Fruit fly (Drosophila melanogaster): Measurements from ENCODE around the gene CG9175.

CG9175 gene

DNA sequence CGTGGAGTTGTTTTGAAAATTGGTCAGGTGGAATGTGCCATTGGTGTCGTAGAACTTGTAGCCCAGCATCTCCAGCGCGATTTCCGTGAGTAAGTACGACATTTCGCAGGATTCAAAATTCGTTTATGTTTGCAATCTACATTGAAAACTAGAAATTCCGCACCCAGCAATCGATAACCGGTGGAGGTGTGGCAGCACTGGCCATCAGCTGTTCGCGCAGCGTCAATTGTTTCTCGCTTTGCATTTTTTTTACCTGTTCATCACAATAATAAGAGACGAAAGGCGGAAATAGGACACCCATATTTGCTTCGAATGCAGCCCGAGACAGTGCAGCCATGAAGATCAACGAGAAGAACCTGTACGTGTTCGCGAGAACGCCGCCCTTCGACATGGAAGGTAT is 50.2 kb downstream of the CG9175 start, which contains the start of the genes CG34179 and slmo (continued):
- TF ChIP-seq Hsf (GFP tag; optimal IDR thresholded peaks at IDR 0.05) (no peak), CG17802 (tag; optimal IDR thresholded peaks at IDR 0.05) (no peak), CG14014 (GFP tag; IDR thresholded peaks at IDR 0.05) (no peak), usp (GFP tag; optimal IDR thresholded peaks at IDR 0.05) (no peak), ara (GFP tag; IDR thresholded peaks at IDR 0.05) (no peak), gfzf (GFP tag; optimal IDR thresholded peaks at IDR 0.05) (no peak), B-H1 (GFP tag; IDR thresholded peaks at IDR 0.05) (no peak), onecut (GFP tag; IDR thresholded peaks at IDR 0.05) (peak; percentile 48; the same call in 1 of the 2 replicates), ab (GFP tag; optimal IDR thresholded peaks at IDR 0.05) (no peak), D (optimal IDR thresholded peaks at IDR 0.05) (no peak), D (GFP tag; optimal IDR thresholded peaks at IDR 0.05) (no peak), Asciz (GFP tag; optimal IDR thresholded peaks at IDR 0.05) (no peak), Med (GFP tag) (no peak), esg (GFP tag; conservative IDR thresholded peaks at IDR 0.05) (no peak), Fer2 (tag; optimal IDR thresholded peaks at IDR 0.05) (no peak), PHDP (tag; optimal IDR thresholded peaks at IDR 0.05) (no peak), Kr (GFP tag; optimal IDR thresholded peaks at IDR 0.05) (no peak), CG9609 (GFP tag; optimal IDR thresholded peaks at IDR 0.05) (no peak), CG9876 (GFP tag; optimal IDR thresholded peaks at IDR 0.05) (no peak), Bteb2 (GFP tag; optimal IDR thresholded peaks at IDR 0.05) (no peak), Nf-YA (GFP tag; IDR thresholded peaks at IDR 0.05) (no peak), Myb (GFP tag; optimal IDR thresholded peaks at IDR 0.05) (no peak), twi (tag; optimal IDR thresholded peaks at IDR 0.05) (no peak), gcm (GFP tag; optimal IDR thresholded peaks at IDR 0.05) (no peak), bbx (GFP tag; IDR thresholded peaks at IDR 0.05; ENCODE audit: partially characterized antibody) (peak; percentile 40; the same call in 1 of the 2 replicates), CG8290 (GFP tag; optimal IDR thresholded peaks at IDR 0.05) (no peak), CG8290 (tag; optimal IDR thresholded peaks at IDR 0.05) (no peak), gsb-n (tag; optimal IDR thresholded peaks at IDR 0.05) (no peak), CG42726 (GFP tag; IDR thresholded peaks at IDR 0.05; ENCODE audit: partially characterized antibody) (no peak), corto (GFP tag; optimal IDR thresholded peaks at IDR 0.05) (no peak), inv (GFP tag; IDR thresholded peaks at IDR 0.05; ENCODE audit: partially characterized antibody) (no peak), CG11085 (GFP tag; IDR thresholded peaks at IDR 0.05) (no peak), ro (GFP tag; IDR thresholded peaks at IDR 0.05) (no peak), Abd-B (GFP tag; optimal IDR thresholded peaks at IDR 0.05) (no peak), row (GFP tag; IDR thresholded peaks at IDR 0.05) (no peak), CG6254 (GFP tag; optimal IDR thresholded peaks at IDR 0.05) (peak; percentile 76), H15 (GFP tag; IDR thresholded peaks at IDR 0.05) (no peak), CG31441 (GFP tag; IDR thresholded peaks at IDR 0.05) (no peak), crol (GFP tag; IDR thresholded peaks at IDR 0.05) (no peak), fd96Cb (tag; optimal IDR thresholded peaks at IDR 0.05) (no peak), gt (GFP tag; IDR thresholded peaks at IDR 0.05) (no peak), az2 (GFP tag; optimal IDR thresholded peaks at IDR 0.05) (no peak), NfI (GFP tag; optimal IDR thresholded peaks at IDR 0.05) (no peak), stwl (tag; optimal IDR thresholded peaks at IDR 0.05) (peak; percentile 2), CG34224 (GFP tag; IDR thresholded peaks at IDR 0.05; ENCODE audit: partially characterized antibody) (0 out of 3 replicates have a peak, but pooled peaks have one; percentile 15), CG13287 (GFP tag; IDR thresholded peaks at IDR 0.05; ENCODE audit: partially characterized antibody) (peak; percentile 50), sim (GFP tag; IDR thresholded peaks at IDR 0.05) (no peak), Gug (GFP tag; IDR thresholded peaks at IDR 0.05) (no peak), Ets65A (GFP tag) (no peak), MBD-R2 (GFP tag; IDR thresholded peaks at IDR 0.05) (peak; percentile 85), Ets97D (GFP tag; optimal IDR thresholded peaks at IDR 0.05) (no peak), zf30C (GFP tag; optimal IDR thresholded peaks at IDR 0.05) (no peak), BtbVII (GFP tag; optimal IDR thresholded peaks at IDR 0.05) (no peak)
